Fruit fly (Drosophila melanogaster): Measurements from ENCODE around the gene CG11964.
A peak's percentile ranks its signal among the peaks of the same experiment; 100 is the strongest.

Gene CG11964

dm6 chr3R:8927817-8928625, 16.8 kb downstream of the CG11964 start:
- TF ChIP-seq CG18262 (tag; optimal IDR thresholded peaks at IDR 0.05) (peak; percentile 93), CG14710 (tag; optimal IDR thresholded peaks at IDR 0.05) (peak; percentile 90), CG6175 (GFP tag; IDR thresholded peaks at IDR 0.05) (peak; percentile 59; the same call in 1 of the 3 replicates), nerfin-2 (GFP tag; IDR thresholded peaks at IDR 0.05; ENCODE audit: partially characterized antibody) (no peak), CG6813 (GFP tag; optimal IDR thresholded peaks at IDR 0.05) (peak; percentile 86), Bgb (GFP tag; IDR thresholded peaks at IDR 0.05; ENCODE audit: partially characterized antibody) (no peak), CG10959 (GFP tag; IDR thresholded peaks at IDR 0.05) (peak; percentile 44; the same call in 1 of the 2 replicates), CG3726 (GFP tag; IDR thresholded peaks at IDR 0.05) (no peak), CG17328 (GFP tag; IDR thresholded peaks at IDR 0.05) (peak; percentile 66), wdn (GFP tag; IDR thresholded peaks at IDR 0.05) (peak; percentile 40; the same call in 1 of the 2 replicates), CG11456 (GFP tag; IDR thresholded peaks at IDR 0.05) (peak; percentile 77; the same call in 2 of the 3 replicates), CG13624 (GFP tag; optimal IDR thresholded peaks at IDR 0.05) (peak; percentile 41), Dad (GFP tag; optimal IDR thresholded peaks at IDR 0.05) (no peak), BtbVII (GFP tag; optimal IDR thresholded peaks at IDR 0.05) (peak; percentile 42), Hey (tag; optimal IDR thresholded peaks at IDR 0.05) (no peak), br (optimal IDR thresholded peaks at IDR 0.05) (no peak), CG31365 (tag; optimal IDR thresholded peaks at IDR 0.05) (peak; percentile 46), ranshi (GFP tag; IDR thresholded peaks at IDR 0.05) (peak; percentile 60), vfl (GFP tag; optimal IDR thresholded peaks at IDR 0.05) (peak; percentile 72), CG2712 (tag; optimal IDR thresholded peaks at IDR 0.05) (peak; percentile 94), CG11695 (GFP tag; IDR thresholded peaks at IDR 0.05) (peak; percentile 79), al (GFP tag; IDR thresholded peaks at IDR 0.05) (no peak), bcd (GFP tag; optimal IDR thresholded peaks at IDR 0.05) (peak; percentile 65), CG5180 (GFP tag; optimal IDR thresholded peaks at IDR 0.05) (peak; percentile 23), Drgx (GFP tag; IDR thresholded peaks at IDR 0.05) (peak; percentile 56; the same call in 1 of the 2 replicates), Awh (GFP tag; IDR thresholded peaks at IDR 0.05) (no peak), knrl (GFP tag; IDR thresholded peaks at IDR 0.05; ENCODE audit: partially characterized antibody) (no peak), GATAe (GFP tag; conservative IDR thresholded peaks at IDR 0.05) (0 out of 2 replicates have a peak, but pooled peaks have one; percentile 23), CG9215 (GFP tag; IDR thresholded peaks at IDR 0.05) (peak; percentile 60), fu2 (GFP tag; optimal IDR thresholded peaks at IDR 0.05) (no peak), CG17829 (tag; optimal IDR thresholded peaks at IDR 0.05) (peak; percentile 90), Eip74EF (GFP tag; optimal IDR thresholded peaks at IDR 0.05) (peak in 1 of 2 experiments; percentile 55), CkIIα-i1 (GFP tag; IDR thresholded peaks at IDR 0.05) (no peak), CG30020 (tag; optimal IDR thresholded peaks at IDR 0.05) (peak; percentile 10), CG6689 (GFP tag; IDR thresholded peaks at IDR 0.05) (peak; percentile 68), phol (tag; optimal IDR thresholded peaks at IDR 0.05) (peak; percentile 81), grn (GFP tag; optimal IDR thresholded peaks at IDR 0.05) (no peak), Sox100B (GFP tag; optimal IDR thresholded peaks at IDR 0.05) (peak; percentile 71), CG12769 (tag; optimal IDR thresholded peaks at IDR 0.05) (peak; percentile 44), bigmax (GFP tag; optimal IDR thresholded peaks at IDR 0.05) (no peak), CG2889 (GFP tag; IDR thresholded peaks at IDR 0.05) (no peak), NFAT (GFP tag; IDR thresholded peaks at IDR 0.05) (no peak), CG11696 (GFP tag; IDR thresholded peaks at IDR 0.05) (peak; percentile 99), CG4820 (GFP tag; optimal IDR thresholded peaks at IDR 0.05) (peak; percentile 75), sr (GFP tag; IDR thresholded peaks at IDR 0.05) (no peak), CG13287 (GFP tag; IDR thresholded peaks at IDR 0.05; ENCODE audit: partially characterized antibody) (no peak), CG18476 (GFP tag; optimal IDR thresholded peaks at IDR 0.05) (peak; percentile 41), inv (GFP tag; IDR thresholded peaks at IDR 0.05; ENCODE audit: partially characterized antibody) (no peak), Dp (GFP tag; optimal IDR thresholded peaks at IDR 0.05) (no peak)

Measured in whole organism, embryonic.